Fruit fly (Drosophila melanogaster): ENCODE results near the gene CG11601.
A peak's percentile ranks its signal among the peaks of the same experiment; 100 is the strongest.

The CG11601 gene

DNA sequence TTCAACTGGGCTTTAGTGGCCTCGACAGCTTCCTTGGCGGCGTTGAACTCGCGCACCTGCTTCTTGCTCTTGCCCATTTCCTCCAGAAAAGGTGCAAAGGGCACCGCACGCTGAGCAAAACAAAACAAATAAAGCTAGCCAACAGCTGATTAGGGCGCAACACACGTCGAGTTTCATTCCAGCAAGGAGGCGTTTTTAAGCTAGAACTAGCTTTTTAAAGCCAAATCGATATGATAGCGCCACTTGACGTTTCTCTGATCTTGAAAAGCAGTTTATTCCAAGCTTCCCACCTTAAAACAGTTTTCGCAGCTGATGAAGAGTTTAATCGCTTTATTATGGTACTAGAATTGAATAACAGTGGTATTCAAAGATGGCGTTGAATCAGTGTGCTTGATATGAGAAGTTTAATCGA lies at the start of gene CG11601 (continued):
- TF ChIP-seq lilli (GFP tag; optimal IDR thresholded peaks at IDR 0.05) (peak; percentile 68), so (GFP tag; IDR thresholded peaks at IDR 0.05) (no peak), crol (GFP tag; IDR thresholded peaks at IDR 0.05) (no peak), ato (GFP tag; IDR thresholded peaks at IDR 0.05; ENCODE audit: partially characterized antibody) (no peak), fd64A (GFP tag; optimal IDR thresholded peaks at IDR 0.05) (no peak), CG14667 (GFP tag; IDR thresholded peaks at IDR 0.05) (no peak), Mad (GFP tag; optimal IDR thresholded peaks at IDR 0.05) (peak; percentile 26), CG7963 (GFP tag; IDR thresholded peaks at IDR 0.05; ENCODE audit: partially characterized antibody) (no peak), sug (tag; optimal IDR thresholded peaks at IDR 0.05) (peak; percentile 39), scrt (GFP tag; optimal IDR thresholded peaks at IDR 0.05) (no peak), CG6683 (GFP tag; optimal IDR thresholded peaks at IDR 0.05) (no peak), Dip2 (GFP tag; IDR thresholded peaks at IDR 0.05) (no peak), CG6272 (GFP tag; IDR thresholded peaks at IDR 0.05) (peak; percentile 34; the same call in 1 of the 2 replicates), Neu2 (GFP tag; optimal IDR thresholded peaks at IDR 0.05; ENCODE audit: borderline replicate concordance) (no peak), slou (GFP tag; optimal IDR thresholded peaks at IDR 0.05) (no peak), pita (GFP tag; optimal IDR thresholded peaks at IDR 0.05) (no peak), unpg (GFP tag; optimal IDR thresholded peaks at IDR 0.05) (no peak), CG7987 (GFP tag; optimal IDR thresholded peaks at IDR 0.05) (no peak), Hr78 (GFP tag; optimal IDR thresholded peaks at IDR 0.05) (peak in 1 of 2 experiments; percentile 1), kni (GFP tag; optimal IDR thresholded peaks at IDR 0.05) (peak; percentile 24), CG2875 (GFP tag; optimal IDR thresholded peaks at IDR 0.05) (no peak), ci (GFP tag; IDR thresholded peaks at IDR 0.05) (peak; percentile 58; the same call in 1 of the 3 replicates), Sry-δ (GFP tag; optimal IDR thresholded peaks at IDR 0.05) (peak; percentile 77), CG11247 (GFP tag; IDR thresholded peaks at IDR 0.05) (peak; percentile 18; the same call in 1 of the 2 replicates), CG10321 (GFP tag; IDR thresholded peaks at IDR 0.05) (no peak), CG8290 (GFP tag; optimal IDR thresholded peaks at IDR 0.05) (no peak), CG8290 (tag; optimal IDR thresholded peaks at IDR 0.05) (peak in 1 of 2 experiments; percentile 64), Sry-β (GFP tag; optimal IDR thresholded peaks at IDR 0.05) (peak; percentile 88), emc (GFP tag; optimal IDR thresholded peaks at IDR 0.05) (peak; percentile 16), CG12071 (GFP tag; optimal IDR thresholded peaks at IDR 0.05) (no peak), fd3F (GFP tag; optimal IDR thresholded peaks at IDR 0.05) (peak; percentile 2), Nf-YB (GFP tag; optimal IDR thresholded peaks at IDR 0.05) (no peak), pum (GFP tag; optimal IDR thresholded peaks at IDR 0.05) (no peak), CG32767 (GFP tag; IDR thresholded peaks at IDR 0.05) (0 out of 2 replicates have a peak, but pooled peaks have one; percentile 27), Dip3 (GFP tag; optimal IDR thresholded peaks at IDR 0.05) (peak; percentile 6), NK7.1 (GFP tag; optimal IDR thresholded peaks at IDR 0.05) (no peak), CG18011 (GFP tag; optimal IDR thresholded peaks at IDR 0.05) (no peak), Sox100B (GFP tag; optimal IDR thresholded peaks at IDR 0.05) (no peak), CG17912 (GFP tag; optimal IDR thresholded peaks at IDR 0.05) (no peak), vfl (GFP tag; optimal IDR thresholded peaks at IDR 0.05) (peak; percentile 18), ssp (GFP tag; IDR thresholded peaks at IDR 0.05) (peak; percentile 83), NC2β (GFP tag; optimal IDR thresholded peaks at IDR 0.05) (peak; percentile 37), Ets97D (GFP tag; optimal IDR thresholded peaks at IDR 0.05) (peak; percentile 53), amos (GFP tag; IDR thresholded peaks at IDR 0.05; ENCODE audit: partially characterized antibody) (peak; percentile 31; the same call in 1 of the 2 replicates), CG11085 (GFP tag; IDR thresholded peaks at IDR 0.05) (no peak), CG12391 (tag; optimal IDR thresholded peaks at IDR 0.05) (peak; percentile 36), CG9876 (GFP tag; optimal IDR thresholded peaks at IDR 0.05) (peak; percentile 38), tgo (GFP tag; IDR thresholded peaks at IDR 0.05) (0 out of 3 replicates have a peak, but pooled peaks have one; percentile 14), CG17361 (GFP tag; IDR thresholded peaks at IDR 0.05) (peak; percentile 59; the same call in 1 of the 3 replicates), CG9609 (GFP tag; optimal IDR thresholded peaks at IDR 0.05) (peak; percentile 52), zen (tag; optimal IDR thresholded peaks at IDR 0.05) (no peak)

Data from whole organism, embryonic.